Fruit fly (Drosophila melanogaster) whole organism, adult: Measurements from ENCODE around the gene CG14073.

Experiments
- CG11617 ChIP-seq: fragments of 200-800 bp; sonication (Bioruptor generic); optimal IDR thresholded peaks from 2 replicates; lab custom pipeline; 2017; ENCODE audit warnings: mild to moderate bottlenecking, missing biosample characterization, missing genetic modification reagents, missing genetic modification characterization
- CG12768 ChIP-seq: fragments of 200-800 bp; sonication (Bioruptor generic); optimal IDR thresholded peaks from 2 replicates; lab custom pipeline; 2017; ENCODE audit warnings: missing biosample characterization, missing genetic modification characterization, mild to moderate bottlenecking, moderate library complexity, missing genetic modification reagents
- CG14711 ChIP-seq: fragments of 200-800 bp; sonication (Bioruptor generic); optimal IDR thresholded peaks from 2 replicates; lab custom pipeline; 2018; ENCODE audit warnings: missing biosample characterization, mild to moderate bottlenecking, missing genetic modification characterization, moderate library complexity
- CG1620 ChIP-seq: fragments of 200-800 bp; sonication (Bioruptor generic); optimal IDR thresholded peaks from 2 replicates; lab custom pipeline; 2016; ENCODE audit warnings: missing biosample characterization, missing genetic modification characterization
- CG33017 ChIP-seq: fragments of 200-800 bp; sonication (Bioruptor generic); optimal IDR thresholded peaks from 2 replicates; lab custom pipeline; 2018; ENCODE audit warnings: missing biosample characterization, mild to moderate bottlenecking, missing genetic modification characterization, moderate library complexity
- CG5204 ChIP-seq: fragments of 200-800 bp; sonication (Bioruptor generic); optimal IDR thresholded peaks from 2 replicates; lab custom pipeline; 2016; ENCODE audit warnings: missing biosample characterization, missing genetic modification characterization
- CG7045 ChIP-seq: fragments of 200-800 bp; sonication (Bioruptor generic); optimal IDR thresholded peaks from 2 replicates; lab custom pipeline; 2017; ENCODE audit warnings: missing biosample characterization, mild to moderate bottlenecking, missing genetic modification characterization
- CG7101 ChIP-seq: fragments of 200-800 bp; sonication (Bioruptor generic); optimal IDR thresholded peaks from 2 replicates; lab custom pipeline; 2018; ENCODE audit warnings: missing biosample characterization, mild to moderate bottlenecking, missing genetic modification characterization, moderate library complexity
- Clk ChIP-seq: fragments of 200-800 bp; sonication (Bioruptor generic); optimal IDR thresholded peaks from 2 replicates; lab custom pipeline; 2017; ENCODE audit warnings: missing biosample characterization, missing genetic modification characterization
- Crg-1 ChIP-seq: fragments of 200-800 bp; sonication (Bioruptor generic); optimal IDR thresholded peaks from 2 replicates; lab custom pipeline; 2016; ENCODE audit warnings: missing biosample characterization, missing genetic modification characterization
- Hr96 ChIP-seq: fragments of 200-800 bp; sonication (Bioruptor generic); optimal IDR thresholded peaks from 2 replicates; lab custom pipeline; 2016; ENCODE audit warnings: missing biosample characterization, missing genetic modification characterization
- Mnt ChIP-seq: fragments of 200-800 bp; sonication (Bioruptor generic); optimal IDR thresholded peaks from 2 replicates; lab custom pipeline; 2016; ENCODE audit warnings: missing biosample characterization, mild to moderate bottlenecking, missing genetic modification characterization
- bab1 ChIP-seq: fragments of 200-800 bp; sonication (Bioruptor generic); optimal IDR thresholded peaks from 3 replicates; lab custom pipeline; 2019; ENCODE audit warnings: missing biosample characterization, mild to moderate bottlenecking, missing genetic modification characterization, moderate library complexity
- cic ChIP-seq: fragments of 200-800 bp; sonication (Bioruptor generic); optimal IDR thresholded peaks from 2 replicates; lab custom pipeline; 2017; ENCODE audit warnings: missing biosample characterization, mild to moderate bottlenecking, missing genetic modification characterization, moderate library complexity
- cnc ChIP-seq, 2 experiments: fragments of >200 bp; optimal IDR thresholded peaks; 2 replicates each; lab custom pipeline; 2017
- kay ChIP-seq: fragments of 200-800 bp; sonication (Bioruptor generic); peaks from one replicate; lab custom pipeline; 2016; ENCODE audit warnings: missing biosample characterization, missing genetic modification characterization, borderline replicate concordance
- ovo ChIP-seq: fragments of 200-800 bp; sonication (Bioruptor generic); optimal IDR thresholded peaks from 2 replicates; lab custom pipeline; 2016; ENCODE audit warnings: missing biosample characterization, missing genetic modification characterization
- pad ChIP-seq: fragments of 200-800 bp; sonication (Bioruptor generic); optimal IDR thresholded peaks from 3 replicates; lab custom pipeline; 2017; ENCODE audit warnings: missing biosample characterization, missing genetic modification characterization, mild to moderate bottlenecking, moderate library complexity, missing genetic modification reagents
- tj ChIP-seq: fragments of 200-800 bp; sonication (Bioruptor generic); optimal IDR thresholded peaks from 3 replicates; lab custom pipeline; 2017; ENCODE audit warnings: missing biosample characterization, mild to moderate bottlenecking, missing genetic modification characterization, moderate library complexity
- toe ChIP-seq: fragments of 200-800 bp; sonication (Bioruptor generic); optimal IDR thresholded peaks from 2 replicates; lab custom pipeline; 2016; ENCODE audit warnings: missing biosample characterization, missing genetic modification characterization

Gene CG14073

DNA sequence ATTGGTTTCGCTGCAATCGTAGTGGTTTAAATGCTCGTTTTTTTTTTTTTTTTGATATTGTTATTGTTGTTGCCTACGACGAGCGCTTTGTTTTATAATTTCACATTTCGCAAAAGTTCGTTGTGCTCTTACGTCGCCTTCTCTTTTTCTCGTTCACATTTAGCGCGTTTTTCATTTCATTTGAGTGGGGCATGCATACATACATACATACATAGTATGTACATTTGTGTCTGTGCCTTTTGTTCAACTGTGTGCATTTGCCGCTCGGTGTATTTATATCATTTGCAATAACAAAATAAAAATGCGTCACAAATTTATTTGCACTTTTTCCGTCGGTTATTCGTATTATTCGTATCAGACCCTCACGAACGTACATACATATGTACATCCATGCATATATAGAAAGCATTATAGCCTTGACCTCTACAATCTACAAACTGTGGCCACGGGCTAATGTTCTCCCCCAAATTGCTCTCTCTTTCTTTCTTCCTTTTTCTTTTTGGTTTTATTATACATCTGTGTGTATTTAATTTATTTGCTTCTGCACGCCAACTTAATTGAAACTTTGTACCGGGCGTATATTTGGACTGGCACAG is 8.2 kb downstream of the CG14073 start:
- no peak for TF ChIP-seq CG1620 (GFP tag; lab: Kevin White, UChicago)
- peak; percentile 90 for TF ChIP-seq kay (GFP tag; lab: Kevin White, UChicago)
- TF ChIP-seq CG11617, result no peak
- no peak for TF ChIP-seq CG12768 (GFP tag; lab: Kevin White, UChicago)
- no peak for TF ChIP-seq CG7045 (GFP tag; lab: Kevin White, UChicago)
- no peak for TF ChIP-seq toe
- TF ChIP-seq CG7101, result no peak
- no peak for TF ChIP-seq Hr96 (GFP tag; lab: Kevin White, UChicago)
- peak; percentile 21 for TF ChIP-seq cic
- no peak for TF ChIP-seq tj (GFP tag; lab: Kevin White, UChicago)

DNA sequence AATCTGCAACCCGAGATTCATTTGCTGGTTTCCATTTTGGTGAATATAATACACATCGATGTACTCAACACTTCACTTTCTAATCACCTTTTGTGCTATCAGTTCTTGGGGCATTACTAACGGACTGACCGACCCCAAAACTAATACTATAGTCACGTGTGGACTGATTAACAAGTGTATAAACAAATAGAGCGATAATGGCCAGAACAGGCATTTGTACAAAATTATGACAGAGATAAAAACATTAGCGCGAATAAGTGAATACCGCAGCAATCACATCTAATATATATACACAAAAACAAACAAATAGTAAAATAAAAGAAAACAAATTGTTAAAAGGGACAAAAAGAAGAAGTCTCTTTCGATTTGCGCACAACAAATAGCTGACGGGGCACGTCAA is 10.0 kb downstream of the CG14073 start:
- TF ChIP-seq Mnt, result no peak
- TF ChIP-seq kay (GFP tag; lab: Kevin White, UChicago), result peak; percentile 75
- TF ChIP-seq Crg-1, result no peak
- TF ChIP-seq CG33017 (tag; lab: Kevin White, UChicago), result peak; percentile 36
- peak; percentile 16 for TF ChIP-seq CG12768 (GFP tag; lab: Kevin White, UChicago)
- peak; percentile 71 for TF ChIP-seq cic
- no peak for TF ChIP-seq CG14711 (tag; lab: Kevin White, UChicago)

- TF ChIP-seq toe (no peak), Clk (no peak), cic (no peak), pad (GFP tag; lab: Kevin White, UChicago) (no peak), Crg-1 (no peak)
These were observed 11.4 kb downstream of the CG14073 start for dm6 chr3L:18809067-18809466.

DNA sequence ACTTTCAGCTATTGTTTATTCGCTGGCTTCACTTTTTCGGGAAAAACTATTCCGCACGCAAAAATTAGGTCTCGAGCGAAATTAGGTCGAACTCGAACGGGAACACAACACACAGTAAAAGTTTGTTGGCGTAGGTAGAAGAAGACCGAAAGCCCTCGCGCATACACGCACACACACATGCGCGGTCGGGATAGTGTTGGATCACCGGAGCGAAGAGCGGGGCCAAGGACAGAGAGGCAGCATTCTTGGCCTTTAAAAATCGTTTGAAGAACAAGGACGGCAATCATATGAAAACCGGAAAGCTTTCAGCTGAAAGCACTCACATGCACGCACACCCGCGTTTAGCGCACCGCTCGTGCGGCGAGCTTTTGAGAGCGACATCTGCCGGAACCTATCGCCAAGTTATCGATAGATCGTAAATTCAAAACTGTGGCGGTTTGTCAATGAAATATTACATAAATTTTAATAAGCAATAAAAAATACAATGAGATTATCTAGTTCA is 19.2 kb downstream of the CG14073 start, which contains the start of gene ftz-f1:
ftz-f1 (minus strand) TSS at position 116 of the 502 bp plus-strand sequence.
- TF ChIP-seq CG5204 (GFP tag; lab: Kevin White, UChicago) (no peak), CG12768 (GFP tag; lab: Kevin White, UChicago) (peak; percentile 50), CG11617 (peak; percentile 52), CG7101 (peak; percentile 71), ovo (GFP tag; lab: Kevin White, UChicago) (peak; percentile 30), kay (GFP tag; lab: Kevin White, UChicago) (peak; percentile 56), Hr96 (GFP tag; lab: Kevin White, UChicago) (no peak), pad (GFP tag; lab: Kevin White, UChicago) (peak; percentile 82), cnc (optimal IDR thresholded peaks at IDR 0.05; lab: Kevin White, UChicago) (no peak), tj (GFP tag; lab: Kevin White, UChicago) (peak; percentile 36), Mnt (peak; percentile 85), bab1 (GFP tag; lab: Kevin White, UChicago) (peak; percentile 66), CG1620 (GFP tag; lab: Kevin White, UChicago) (no peak), toe (no peak), cic (peak; percentile 93), CG7045 (GFP tag; lab: Kevin White, UChicago) (peak; percentile 30), Clk (no peak), Crg-1 (peak; percentile 18), CG33017 (tag; lab: Kevin White, UChicago) (peak; percentile 37), CG14711 (tag; lab: Kevin White, UChicago) (peak; percentile 11)

dm6 chr3L:18800100-18800841 is 20.2 kb downstream of the CG14073 start:
- peak; percentile 69 for TF ChIP-seq Mnt
- peak; percentile 70 for TF ChIP-seq cic
- peak; percentile 98 for TF ChIP-seq kay (GFP tag; lab: Kevin White, UChicago)
- TF ChIP-seq pad (GFP tag; lab: Kevin White, UChicago), result peak; percentile 82
- TF ChIP-seq Clk, result no peak
- TF ChIP-seq tj (GFP tag; lab: Kevin White, UChicago), result peak; percentile 10
- TF ChIP-seq Hr96 (GFP tag; lab: Kevin White, UChicago), result no peak
- TF ChIP-seq CG33017 (tag; lab: Kevin White, UChicago), result peak; percentile 37

dm6 chr3L:18799508-18800062 is 20.9 kb downstream of the CG14073 start:
- TF ChIP-seq kay (GFP tag; lab: Kevin White, UChicago) (peak; percentile 71), CG7045 (GFP tag; lab: Kevin White, UChicago) (no peak)

DNA sequence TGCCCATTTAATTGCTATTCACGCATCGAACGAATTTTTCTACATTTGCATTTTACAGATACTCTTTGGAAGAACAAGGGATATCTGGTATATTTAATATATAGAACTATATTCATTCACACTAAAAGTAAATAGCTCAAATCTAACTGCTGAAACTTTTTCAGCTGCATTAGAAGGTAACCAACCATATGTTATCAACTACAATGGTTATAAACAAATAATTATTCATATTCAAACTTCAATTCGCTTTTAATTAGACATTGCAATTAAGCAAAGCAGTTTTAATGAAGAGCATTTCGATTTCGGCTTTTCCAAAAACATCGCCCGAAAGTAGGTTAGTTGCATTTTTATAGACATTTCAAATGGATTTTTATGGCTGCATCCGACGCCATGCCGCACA is 24.1 kb downstream of the CG14073 start:
- TF ChIP-seq tj (GFP tag; lab: Kevin White, UChicago) (no peak), kay (GFP tag; lab: Kevin White, UChicago) (peak; percentile 54)
